Worm (Caenorhabditis elegans) whole organism, L2 larva: Measurements from ENCODE around the gene cyp-35A5.

Experiments
- ceh-16 ChIP-seq: fragments of 150-350 bp; optimal IDR thresholded peaks from 2 replicates; lab custom pipeline; 2014; ENCODE audit warnings: missing biosample characterization, missing genetic modification characterization
- ceh-82 ChIP-seq: fragments of 150-350 bp; optimal IDR thresholded peaks from 2 replicates; lab custom pipeline; 2014; ENCODE audit warnings: missing biosample characterization, missing genetic modification characterization
- lsy-2 ChIP-seq, 2 experiments: fragments of 150-350 bp in 1 of 2; sonication (generic microtip) in 1 of 2; optimal IDR thresholded peaks; 2 replicates each; lab custom pipeline; 2014 to 2017; ENCODE audit warnings: missing biosample characterization in 2 of 2, missing genetic modification characterization in 2 of 2
- nhr-11 ChIP-seq: fragments of 150-350 bp; optimal IDR thresholded peaks from 2 replicates; lab custom pipeline; 2014; ENCODE audit warnings: missing biosample characterization, missing genetic modification characterization
- nhr-21 ChIP-seq: fragments of 150-350 bp; optimal IDR thresholded peaks from 2 replicates; lab custom pipeline; 2014; ENCODE audit warnings: missing biosample characterization, missing genetic modification characterization
- nhr-237 ChIP-seq: fragments of 150-350 bp; optimal IDR thresholded peaks from 2 replicates; lab custom pipeline; 2014; ENCODE audit warnings: missing biosample characterization, missing genetic modification characterization
- sem-4 ChIP-seq: fragments of 150-350 bp; optimal IDR thresholded peaks from 2 replicates; lab custom pipeline; 2014; ENCODE audit warnings: missing biosample characterization, missing genetic modification reagents, missing genetic modification characterization
- skn-1 ChIP-seq: sonication (generic microtip); optimal IDR thresholded peaks from 2 replicates; lab custom pipeline; 2017; ENCODE audit warnings: missing biosample characterization, missing genetic modification characterization
- snpc-4 ChIP-seq: fragments of 150-350 bp; optimal IDR thresholded peaks from 2 replicates; lab custom pipeline; 2014; ENCODE audit warnings: missing biosample characterization, missing genetic modification characterization
- unc-62 ChIP-seq: fragments of 150-350 bp; optimal IDR thresholded peaks from 2 replicates; lab custom pipeline; 2014; ENCODE audit warnings: missing biosample characterization, missing genetic modification reagents, missing genetic modification characterization
- ztf-4 ChIP-seq: fragments of 150-350 bp; optimal IDR thresholded peaks from 2 replicates; lab custom pipeline; 2014; ENCODE audit warnings: missing biosample characterization, missing genetic modification characterization

ce11 chrV:3922547-3922946 is 13.6 kb upstream of the cyp-35A5 start:
- no peak for TF ChIP-seq snpc-4 (tag; lab: Kevin White, UChicago)
- no peak for TF ChIP-seq nhr-237
- TF ChIP-seq lsy-2 (tag; optimal IDR thresholded peaks at IDR 0.05; lab: Kevin White, UChicago) = no peak
- TF ChIP-seq ztf-4 (tag; lab: Kevin White, UChicago) = no peak
- TF ChIP-seq sem-4 (tag; lab: Kevin White, UChicago) = no peak
- no peak for TF ChIP-seq ceh-16 (tag; lab: Kevin White, UChicago)
- no peak for TF ChIP-seq ceh-82 (tag; lab: Kevin White, UChicago)
- TF ChIP-seq unc-62 = no peak
- TF ChIP-seq nhr-11 = no peak
- TF ChIP-seq nhr-21 (tag; lab: Kevin White, UChicago) = no peak
- no peak for TF ChIP-seq skn-1 (tag; lab: Kevin White, UChicago)
